Fruit fly (Drosophila melanogaster): ENCODE results near the gene CG34112.
A peak's percentile ranks its signal among the peaks of the same experiment; 100 is the strongest.

Gene CG34112

DNA sequence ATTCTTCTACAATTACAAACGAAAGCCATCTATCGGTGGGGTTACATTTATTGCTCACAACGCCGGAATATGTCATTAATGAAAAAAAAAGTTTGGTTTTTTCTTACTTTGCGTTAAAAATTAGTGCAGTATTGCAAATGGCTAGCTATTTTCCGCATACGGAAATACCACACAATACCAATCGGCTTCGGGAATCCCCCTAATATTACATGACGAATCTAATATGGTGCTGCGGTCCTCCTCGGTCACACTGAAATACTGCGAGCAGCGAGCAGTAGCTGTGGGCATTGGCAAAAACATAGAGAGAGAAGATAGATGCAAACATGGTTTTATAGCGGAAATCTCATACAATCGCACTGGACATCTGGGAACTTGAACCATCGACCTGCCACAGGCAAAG is 6.6 kb downstream of the CG34112 start, which contains the start of gene tub (continued):
- TF ChIP-seq Mad (GFP tag; optimal IDR thresholded peaks at IDR 0.05) (peak; percentile 40), Hmx (GFP tag; optimal IDR thresholded peaks at IDR 0.05) (no peak), CG12744 (GFP tag; optimal IDR thresholded peaks at IDR 0.05) (no peak), Kr (GFP tag; optimal IDR thresholded peaks at IDR 0.05) (no peak), prd (optimal IDR thresholded peaks at IDR 0.05) (no peak), prd (GFP tag; IDR thresholded peaks at IDR 0.05) (peak; percentile 41; the same call in 2 of the 3 replicates), Side (GFP tag; optimal IDR thresholded peaks at IDR 0.05) (no peak), CG2116 (GFP tag; optimal IDR thresholded peaks at IDR 0.05) (peak; percentile 36), zen2 (GFP tag; IDR thresholded peaks at IDR 0.05; ENCODE audit: partially characterized antibody) (no peak), abd-A (tag; optimal IDR thresholded peaks at IDR 0.05) (no peak), CG2202 (tag; optimal IDR thresholded peaks at IDR 0.05) (no peak), pfk (GFP tag; optimal IDR thresholded peaks at IDR 0.05) (no peak), Drgx (GFP tag; IDR thresholded peaks at IDR 0.05) (no peak), ems (GFP tag; optimal IDR thresholded peaks at IDR 0.05) (no peak), CG1603 (tag; optimal IDR thresholded peaks at IDR 0.05) (peak; percentile 77), HLH3B (GFP tag; IDR thresholded peaks at IDR 0.05) (no peak; the same call in 1 of the 2 replicates), CG8765 (GFP tag; IDR thresholded peaks at IDR 0.05) (no peak), B-H2 (GFP tag; optimal IDR thresholded peaks at IDR 0.05) (peak; percentile 60), ara (GFP tag; IDR thresholded peaks at IDR 0.05) (peak; percentile 6; the same call in 1 of the 2 replicates), BEAF-32 (GFP tag; optimal IDR thresholded peaks at IDR 0.05) (peak; percentile 44), CG6654 (GFP tag; optimal IDR thresholded peaks at IDR 0.05) (no peak), hbn (GFP tag; IDR thresholded peaks at IDR 0.05; ENCODE audit: partially characterized antibody) (no peak), nerfin-1 (tag; optimal IDR thresholded peaks at IDR 0.05) (peak; percentile 27), ase (GFP tag; IDR thresholded peaks at IDR 0.05) (no peak), CG12104 (GFP tag; optimal IDR thresholded peaks at IDR 0.05) (no peak), org-1 (GFP tag; optimal IDR thresholded peaks at IDR 0.05) (no peak), CG7786 (GFP tag; optimal IDR thresholded peaks at IDR 0.05) (peak; percentile 23), CG12155 (GFP tag; optimal IDR thresholded peaks at IDR 0.05) (peak; percentile 36), tll (GFP tag; optimal IDR thresholded peaks at IDR 0.05) (no peak), danr (GFP tag; IDR thresholded peaks at IDR 0.05) (no peak), CG11085 (GFP tag; IDR thresholded peaks at IDR 0.05) (no peak), Gug (GFP tag; IDR thresholded peaks at IDR 0.05) (no peak), CG18599 (GFP tag; optimal IDR thresholded peaks at IDR 0.05) (no peak), CG4617 (GFP tag; optimal IDR thresholded peaks at IDR 0.05; ENCODE audit: borderline replicate concordance) (peak; percentile 69), kni (GFP tag; optimal IDR thresholded peaks at IDR 0.05) (no peak), chinmo (GFP tag; IDR thresholded peaks at IDR 0.05; ENCODE audit: partially characterized antibody) (peak; percentile 68; the same call in 1 of the 4 replicates), CG2129 (GFP tag; IDR thresholded peaks at IDR 0.05; ENCODE audit: partially characterized antibody) (no peak), CG31224 (GFP tag; IDR thresholded peaks at IDR 0.05) (no peak), D19B (GFP tag; optimal IDR thresholded peaks at IDR 0.05) (no peak), CG1529 (GFP tag; optimal IDR thresholded peaks at IDR 0.05) (no peak), CG10654 (GFP tag; optimal IDR thresholded peaks at IDR 0.05) (no peak), CG34422 (GFP tag; IDR thresholded peaks at IDR 0.05) (no peak), CG11398 (GFP tag; optimal IDR thresholded peaks at IDR 0.05) (peak; percentile 30), CHES-1-like (GFP tag; optimal IDR thresholded peaks at IDR 0.05) (peak; percentile 44), CG8944 (GFP tag; optimal IDR thresholded peaks at IDR 0.05) (peak; percentile 22), zfh2 (GFP tag; optimal IDR thresholded peaks at IDR 0.05) (peak; percentile 25), CG34376 (GFP tag; optimal IDR thresholded peaks at IDR 0.05) (peak; percentile 11), Sox100B (GFP tag; optimal IDR thresholded peaks at IDR 0.05) (no peak), tap (tag; optimal IDR thresholded peaks at IDR 0.05) (no peak), schlank (tag; optimal IDR thresholded peaks at IDR 0.05) (no peak), CG1647 (GFP tag; optimal IDR thresholded peaks at IDR 0.05) (no peak)
